Worm (Caenorhabditis elegans) whole organism, L3 larva: ENCODE measurements around the gene nhr-252.
A peak's percentile ranks its signal among the peaks of the same experiment; 100 is the strongest.

Experiments
- ZK546.5 ChIP-seq: sonication (generic microtip); optimal IDR thresholded peaks from 2 replicates; lab custom pipeline; 2017; ENCODE audit warnings: missing biosample characterization, missing genetic modification characterization
- aly-2 ChIP-seq: fragments of 150-350 bp; optimal IDR thresholded peaks from 2 replicates; lab custom pipeline; 2014; ENCODE audit warnings: missing biosample characterization, missing genetic modification characterization
- ama-1 ChIP-seq: fragments of 150-350 bp; optimal IDR thresholded peaks from 2 replicates; lab custom pipeline; 2018
- ceh-16 ChIP-seq: sonication (generic microtip); optimal IDR thresholded peaks from 2 replicates; lab custom pipeline; 2017; ENCODE audit warnings: missing biosample characterization, missing genetic modification characterization
- ceh-28 ChIP-seq: fragments of 150-350 bp; optimal IDR thresholded peaks from 2 replicates; lab custom pipeline; 2014; ENCODE audit warnings: missing biosample characterization, missing genetic modification reagents, missing genetic modification characterization
- ceh-82 ChIP-seq: fragments of 150-350 bp; optimal IDR thresholded peaks from 2 replicates; lab custom pipeline; 2014; ENCODE audit warnings: missing biosample characterization, missing genetic modification characterization
- ceh-9 ChIP-seq: sonication (generic microtip); optimal IDR thresholded peaks from 2 replicates; lab custom pipeline; 2018; ENCODE audit warnings: missing biosample characterization, missing genetic modification characterization
- daf-12 ChIP-seq: fragments of 150-350 bp; optimal IDR thresholded peaks from 2 replicates; lab custom pipeline; 2014; ENCODE audit warnings: missing biosample characterization, missing genetic modification reagents, missing genetic modification characterization
- egl-27 ChIP-seq: sonication (generic microtip); optimal IDR thresholded peaks from 4 replicates; lab custom pipeline; 2017; ENCODE audit warnings: missing biosample characterization, missing genetic modification reagents, missing genetic modification characterization
- egl-5 ChIP-seq: fragments of 150-350 bp; optimal IDR thresholded peaks from 2 replicates; lab custom pipeline; 2017; ENCODE audit warnings: missing biosample characterization, missing genetic modification reagents, missing genetic modification characterization, inconsistent platforms
- elt-1 ChIP-seq: fragments of 150-350 bp; optimal IDR thresholded peaks from 2 replicates; lab custom pipeline; 2014; ENCODE audit warnings: missing biosample characterization, missing genetic modification characterization
- elt-2 ChIP-seq: sonication (generic microtip); optimal IDR thresholded peaks from 2 replicates; lab custom pipeline; 2016; ENCODE audit warnings: missing genetic modification reagents, mild to moderate bottlenecking, missing genetic modification characterization, missing compliant biosample characterization
- elt-3 ChIP-seq, 3 experiments: fragments of 150-350 bp in 1 of 3; sonication (generic microtip) in 2 of 3; optimal IDR thresholded peaks; 2 replicates in 2 of 3; 4 replicates in 1 of 3; lab custom pipeline; 2014 to 2017; ENCODE audit warnings: missing biosample characterization in 3 of 3, missing genetic modification characterization in 3 of 3
- eor-1 ChIP-seq, 2 experiments: fragments of 150-350 bp; optimal IDR thresholded peaks; 2 replicates each; lab custom pipeline; 2014 to 2018; ENCODE audit warnings: missing biosample characterization in 2 of 2, missing genetic modification characterization in 2 of 2
- fkh-2 ChIP-seq: fragments of 150-350 bp; optimal IDR thresholded peaks from 2 replicates; lab custom pipeline; 2014; ENCODE audit warnings: missing biosample characterization, missing genetic modification reagents, missing genetic modification characterization
- hmg-11 ChIP-seq: sonication (generic microtip); optimal IDR thresholded peaks from 2 replicates; lab custom pipeline; 2016; ENCODE audit warnings: missing genetic modification characterization, missing compliant biosample characterization
- jun-1 ChIP-seq: fragments of 150-350 bp; optimal IDR thresholded peaks from 2 replicates; lab custom pipeline; 2014; ENCODE audit warnings: missing biosample characterization, missing genetic modification reagents, missing genetic modification characterization
- lin-15B ChIP-seq: fragments of 150-350 bp; optimal IDR thresholded peaks from 2 replicates; lab custom pipeline; 2014; ENCODE audit warnings: missing biosample characterization, missing genetic modification characterization
- lin-39 ChIP-seq: fragments of 150-350 bp; optimal IDR thresholded peaks from 2 replicates; lab custom pipeline; 2018; ENCODE audit warnings: missing biosample characterization, missing genetic modification reagents, missing genetic modification characterization
- lsy-12 ChIP-seq: sonication (generic microtip); optimal IDR thresholded peaks from 2 replicates; lab custom pipeline; 2016; ENCODE audit warnings: mild to moderate bottlenecking, missing genetic modification characterization, missing compliant biosample characterization
- mdl-1 ChIP-seq: fragments of 150-350 bp; optimal IDR thresholded peaks from 2 replicates; lab custom pipeline; 2014; ENCODE audit warnings: missing biosample characterization, missing genetic modification characterization
- mml-1 ChIP-seq: fragments of 150-350 bp; sonication (generic microtip); optimal IDR thresholded peaks from 3 replicates; lab custom pipeline; 2014; ENCODE audit warnings: missing biosample characterization, missing genetic modification characterization
- nfya-1 ChIP-seq: sonication (generic microtip); optimal IDR thresholded peaks from 2 replicates; lab custom pipeline; 2017; ENCODE audit warnings: missing genetic modification characterization, mild to moderate bottlenecking, missing compliant biosample characterization, antibody characterized with exemption, moderate library complexity; ENCODE audit not compliant: insufficient read depth
- nhr-11 ChIP-seq: fragments of 150-350 bp; optimal IDR thresholded peaks from 2 replicates; lab custom pipeline; 2014; ENCODE audit warnings: missing biosample characterization, missing genetic modification characterization
- nhr-12 ChIP-seq: fragments of 150-350 bp; optimal IDR thresholded peaks from 2 replicates; lab custom pipeline; 2014; ENCODE audit warnings: missing biosample characterization, missing genetic modification characterization
- nhr-23 ChIP-seq: fragments of 150-350 bp; optimal IDR thresholded peaks from 2 replicates; lab custom pipeline; 2014; ENCODE audit warnings: missing biosample characterization, missing genetic modification reagents, missing genetic modification characterization
- nhr-237 ChIP-seq: fragments of 150-350 bp; optimal IDR thresholded peaks from 2 replicates; lab custom pipeline; 2014; ENCODE audit warnings: missing biosample characterization, missing genetic modification characterization
- nhr-25 ChIP-seq: sonication (generic microtip); optimal IDR thresholded peaks from 2 replicates; lab custom pipeline; 2017; ENCODE audit warnings: missing biosample characterization, missing genetic modification characterization
- nhr-28 ChIP-seq: fragments of 150-350 bp; optimal IDR thresholded peaks from 2 replicates; lab custom pipeline; 2014; ENCODE audit warnings: missing biosample characterization, missing genetic modification characterization
- nhr-77 ChIP-seq: fragments of 150-350 bp; optimal IDR thresholded peaks from 2 replicates; lab custom pipeline; 2014; ENCODE audit warnings: missing biosample characterization, missing genetic modification characterization
- pha-4 ChIP-seq: fragments of 150-350 bp; optimal IDR thresholded peaks from 2 replicates; lab custom pipeline; 2014; ENCODE audit warnings: missing biosample characterization, missing genetic modification reagents, missing genetic modification characterization
- pqm-1 ChIP-seq: fragments of 150-350 bp; optimal IDR thresholded peaks from 2 replicates; lab custom pipeline; 2017; ENCODE audit warnings: missing biosample characterization, missing genetic modification characterization, inconsistent platforms
- sea-2 ChIP-seq: fragments of 150-350 bp; sonication (generic microtip); optimal IDR thresholded peaks from 4 replicates; lab custom pipeline; 2014; ENCODE audit warnings: missing biosample characterization, missing genetic modification reagents, missing genetic modification characterization
- skn-1 ChIP-seq: fragments of 150-350 bp; optimal IDR thresholded peaks from 2 replicates; lab custom pipeline; 2014; ENCODE audit warnings: missing biosample characterization, missing genetic modification characterization
- snpc-4 ChIP-seq: fragments of 150-350 bp; optimal IDR thresholded peaks from 2 replicates; lab custom pipeline; 2014; ENCODE audit warnings: missing biosample characterization, missing genetic modification characterization
- tbx-2 ChIP-seq: sonication (generic microtip); optimal IDR thresholded peaks from 2 replicates; lab custom pipeline; 2016; ENCODE audit warnings: mild to moderate bottlenecking, missing genetic modification characterization, missing compliant biosample characterization
- unc-39 ChIP-seq: sonication (generic microtip); optimal IDR thresholded peaks from 4 replicates; lab custom pipeline; 2017; ENCODE audit warnings: missing biosample characterization, missing genetic modification characterization
- unc-62 ChIP-seq: fragments of 150-350 bp; sonication (generic microtip); optimal IDR thresholded peaks from 4 replicates; lab custom pipeline; 2014; ENCODE audit warnings: missing biosample characterization, missing genetic modification reagents, missing genetic modification characterization
- ztf-11 ChIP-seq: fragments of 150-350 bp; optimal IDR thresholded peaks from 2 replicates; lab custom pipeline; 2014; ENCODE audit warnings: missing biosample characterization, missing genetic modification characterization

nhr-252 gene

ce11 chrV:361291-361690 is 43.1 kb upstream of the nhr-252 start:
- TF ChIP-seq egl-5 (tag; lab: Kevin White, UChicago) (no peak), nhr-28 (tag; lab: Kevin White, UChicago) (no peak), lsy-12 (tag; lab: Kevin White, UChicago) (no peak), jun-1 (tag; lab: Kevin White, UChicago) (no peak), unc-62 (no peak), ama-1 (lab: Kevin White, UChicago) (no peak), fkh-2 (tag; lab: Kevin White, UChicago) (no peak), ceh-9 (tag; lab: Kevin White, UChicago) (no peak), daf-12 (no peak), lin-39 (tag; lab: Kevin White, UChicago) (no peak), skn-1 (tag; lab: Kevin White, UChicago) (no peak), nhr-237 (no peak), ceh-82 (tag; lab: Kevin White, UChicago) (no peak), aly-2 (tag; lab: Kevin White, UChicago) (no peak), hmg-11 (no peak), nhr-12 (tag; lab: Kevin White, UChicago) (no peak), nhr-25 (tag; lab: Kevin White, UChicago) (no peak), sea-2 (GFP tag; lab: Kevin White, UChicago) (no peak)

- no peak for TF ChIP-seq nhr-25 (tag; lab: Kevin White, UChicago)
- TF ChIP-seq nhr-23 (tag; lab: Kevin White, UChicago): no peak
- no peak for TF ChIP-seq daf-12
- no peak for TF ChIP-seq mdl-1 (tag; lab: Kevin White, UChicago)
- no peak for TF ChIP-seq snpc-4
- TF ChIP-seq egl-27 (tag; lab: Kevin White, UChicago): no peak
- no peak for TF ChIP-seq tbx-2 (tag; lab: Kevin White, UChicago)
Measured at ce11 chrV:364650-365049, 39.8 kb upstream of the nhr-252 start, which contains the start of gene mltn-6. TSS of gene mltn-6 (plus strand) at chrV:364950.

- TF ChIP-seq unc-39 (tag; lab: Kevin White, UChicago) (no peak), lsy-12 (tag; lab: Kevin White, UChicago) (no peak), ztf-11 (tag; lab: Kevin White, UChicago) (no peak), skn-1 (tag; lab: Kevin White, UChicago) (no peak), eor-1 (tag; optimal IDR thresholded peaks at IDR 0.05; lab: Kevin White, UChicago) (no peak), ceh-28 (no peak), fkh-2 (tag; lab: Kevin White, UChicago) (no peak), nhr-28 (tag; lab: Kevin White, UChicago) (no peak), nhr-77 (tag; lab: Kevin White, UChicago) (no peak), nhr-25 (tag; lab: Kevin White, UChicago) (no peak), nfya-1 (tag; lab: Kevin White, UChicago) (no peak), ceh-16 (tag; lab: Kevin White, UChicago) (no peak), ceh-82 (tag; lab: Kevin White, UChicago) (no peak), nhr-12 (tag; lab: Kevin White, UChicago) (no peak)
Measured at ce11 chrV:370033-370432, 34.4 kb upstream of the nhr-252 start, which contains the start of gene mltn-7. TSS of gene mltn-7 (plus strand) at chrV:370333.

ce11 chrV:373192-373591 is 31.2 kb upstream of the nhr-252 start:
- TF ChIP-seq pqm-1 (tag; lab: Kevin White, UChicago) (no peak), elt-1 (tag; lab: Kevin White, UChicago) (no peak), fkh-2 (tag; lab: Kevin White, UChicago) (no peak), ama-1 (lab: Kevin White, UChicago) (no peak), ceh-9 (tag; lab: Kevin White, UChicago) (no peak), nhr-77 (tag; lab: Kevin White, UChicago) (no peak), lin-15B (tag; lab: Kevin White, UChicago) (no peak), nhr-25 (tag; lab: Kevin White, UChicago) (no peak), ceh-28 (no peak), ztf-11 (tag; lab: Kevin White, UChicago) (no peak)

ce11 chrV:376790-377189 is 27.6 kb upstream of the nhr-252 start:
- TF ChIP-seq nhr-23 (tag; lab: Kevin White, UChicago): no peak
- no peak for TF ChIP-seq pha-4 (tag; lab: Kevin White, UChicago)
- no peak for TF ChIP-seq ZK546.5 (tag; lab: Kevin White, UChicago)
- no peak for TF ChIP-seq mml-1 (tag; lab: Kevin White, UChicago)
- no peak for TF ChIP-seq nhr-11 (tag; lab: Kevin White, UChicago)
- no peak for TF ChIP-seq nhr-12 (tag; lab: Kevin White, UChicago)
- TF ChIP-seq elt-2 (tag; lab: Kevin White, UChicago): peak; percentile 51
- TF ChIP-seq ceh-16 (tag; lab: Kevin White, UChicago): no peak
- TF ChIP-seq ama-1 (lab: Kevin White, UChicago): no peak
- peak in 1 of 3 experiments; percentile 35 for TF ChIP-seq elt-3 (tag; optimal IDR thresholded peaks at IDR 0.05; lab: Kevin White, UChicago)
- no peak for TF ChIP-seq tbx-2 (tag; lab: Kevin White, UChicago)
- TF ChIP-seq aly-2 (tag; lab: Kevin White, UChicago): no peak
- TF ChIP-seq nfya-1 (tag; lab: Kevin White, UChicago): no peak
